Fruit fly (Drosophila melanogaster) whole organism, prepupa: ENCODE measurements around the gene CG7988.

Experiments used
- Blimp-1 ChIP-seq: fragments of 200-800 bp; sonication (Bioruptor generic); optimal IDR thresholded peaks from 3 replicates; lab custom pipeline; 2017; ENCODE audit warnings: missing biosample characterization, missing genetic modification characterization, mild to moderate bottlenecking, moderate library complexity, missing genetic modification reagents
- CG16779 ChIP-seq: fragments of 200-800 bp; sonication (Bioruptor generic); optimal IDR thresholded peaks from 3 replicates; lab custom pipeline; 2017; ENCODE audit warnings: missing biosample characterization, mild to moderate bottlenecking, missing genetic modification characterization
- CG3032 ChIP-seq: fragments of 200-800 bp; optimal IDR thresholded peaks from 2 replicates; lab custom pipeline; 2019; ENCODE audit warnings: missing biosample characterization, mild to moderate bottlenecking, missing genetic modification characterization, moderate library complexity
- CG6792 ChIP-seq: fragments of 200-800 bp; sonication (Bioruptor generic); optimal IDR thresholded peaks from 3 replicates; lab custom pipeline; 2016; ENCODE audit warnings: missing biosample characterization, missing genetic modification characterization
- fd59A ChIP-seq: fragments of 200-800 bp; sonication (Bioruptor generic); optimal IDR thresholded peaks from 2 replicates; lab custom pipeline; 2017; ENCODE audit warnings: missing biosample characterization, mild to moderate bottlenecking, missing genetic modification characterization, missing genetic modification reagents

dm6 chr3R:18249268-18249667 lies 28.9 kb downstream of the CG7988 start:
- no peak for TF ChIP-seq CG3032 (tag; lab: Kevin White, UChicago)
- no peak for TF ChIP-seq Blimp-1 (GFP tag; lab: Kevin White, UChicago)
- TF ChIP-seq fd59A: no peak
- TF ChIP-seq CG16779 (tag; lab: Kevin White, UChicago): no peak
- TF ChIP-seq CG6792 (GFP tag; lab: Kevin White, UChicago): no peak
